Worm (Caenorhabditis elegans) whole organism, early embryonic: ENCODE data around the gene ZK938.12.

Experiments used
- ama-1 ChIP-seq: fragments of 150-350 bp; optimal IDR thresholded peaks from 2 replicates; lab custom pipeline; 2014
- ceh-36 ChIP-seq: sonication (generic microtip); optimal IDR thresholded peaks from 2 replicates; lab custom pipeline; 2016; ENCODE audit warnings: missing genetic modification characterization, inconsistent platforms, missing compliant biosample characterization
- ets-7 ChIP-seq: sonication (generic microtip); optimal IDR thresholded peaks from 2 replicates; lab custom pipeline; 2016; ENCODE audit warnings: missing genotype, missing genetic modification characterization, missing compliant biosample characterization
- flt-1 ChIP-seq: fragments of 200-800 bp; sonication (Bioruptor generic); IDR thresholded peaks from 2 replicates; pipeline ENCODE4 v1.3.6; 2022; ENCODE audit warnings: missing genetic modification characterization, missing compliant biosample characterization
- hmbx-1 ChIP-seq: sonication (generic microtip); optimal IDR thresholded peaks from 2 replicates; lab custom pipeline; 2016; ENCODE audit warnings: mild to moderate bottlenecking, missing genetic modification characterization, missing compliant biosample characterization
- hmg-4 ChIP-seq: fragments of 200-800 bp; sonication (Bioruptor generic); optimal IDR thresholded peaks from 2 replicates; lab custom pipeline; 2018; ENCODE audit warnings: mild to moderate bottlenecking, missing genetic modification characterization, missing compliant biosample characterization
- pes-1 ChIP-seq: fragments of 200-800 bp; sonication (Bioruptor generic); IDR thresholded peaks from 2 replicates; pipeline ENCODE4 v1.3.6; 2022; ENCODE audit warnings: missing genetic modification reagents, missing genetic modification characterization, missing compliant biosample characterization
- scrt-1 ChIP-seq: fragments of 200-800 bp; sonication (Bioruptor generic); IDR thresholded peaks from 2 replicates; pipeline ENCODE4 v1.3.6; 2022; ENCODE audit warnings: missing genetic modification characterization, missing compliant biosample characterization
- sea-1 ChIP-seq: fragments of 200-800 bp; sonication (Bioruptor generic); conservative IDR thresholded peaks from 2 replicates; pipeline ENCODE4 v1.3.6; 2022; ENCODE audit warnings: missing genetic modification characterization, missing compliant biosample characterization
- tbx-11 ChIP-seq: fragments of 200-800 bp; sonication (Bioruptor generic); IDR thresholded peaks from 2 replicates; pipeline ENCODE4 v1.3.6; 2022; ENCODE audit warnings: missing genetic modification characterization, missing compliant biosample characterization

ce11 chrII:9872961-9873360, 41.8 kb downstream of the ZK938.12 start, which contains the start of gene chil-8:
- TF ChIP-seq hmg-4 (no peak), tbx-11 (GFP tag; lab: Robert Waterston, UW) (no peak), flt-1 (GFP tag; lab: Robert Waterston, UW) (no peak), ceh-36 (tag; lab: Kevin White, UChicago) (no peak), sea-1 (GFP tag; lab: Robert Waterston, UW) (no peak), ama-1 (lab: Kevin White, UChicago) (no peak), ets-7 (tag; lab: Kevin White, UChicago) (no peak), pes-1 (GFP tag; lab: Robert Waterston, UW) (no peak), scrt-1 (no peak), hmbx-1 (no peak)
